ENCODE assay signal across 3 fruit fly cellular contexts in the genomic region with DNA sequence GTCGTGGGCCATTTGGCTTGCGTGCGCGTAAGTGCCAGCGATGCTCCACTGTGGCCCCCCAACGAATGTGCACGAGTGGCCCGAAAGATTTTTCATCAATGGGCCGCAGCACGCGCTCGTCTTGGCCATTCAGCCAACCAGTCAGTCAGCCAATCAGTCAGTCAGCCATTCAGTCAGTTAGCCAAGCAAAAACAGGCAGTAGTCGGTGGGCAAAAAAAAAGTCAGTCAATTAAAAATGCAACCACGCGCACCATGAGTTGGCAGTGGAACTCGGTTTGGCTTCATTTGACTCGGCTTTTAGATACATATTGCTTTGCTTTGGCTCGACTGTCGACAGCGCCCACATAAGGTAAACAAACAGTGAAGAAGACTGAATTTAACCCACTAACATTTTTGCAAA.
TF ChIP-seq lines count a peak whose summit lies in the region.

No protein-coding gene starts in this region.

- TF ChIP-seq CTCF in whole organism, embryonic (GFP tag; optimal IDR thresholded peaks at IDR 0.05; lab: Kevin White, UChicago): no peak

TF ChIP-seq in whole organism, embryonic, 481 proteins besides CTCF, POLR2A, EP300 and RAD21 (continues in another document):
- TF ChIP-seq CG2889 (GFP tag; IDR thresholded peaks at IDR 0.05; lab: Robert Waterston, UW) (0 out of 3 replicates have a peak, but pooled peaks have one; percentile 39), CG17186 (GFP tag; optimal IDR thresholded peaks at IDR 0.05; lab: Kevin White, UChicago) (no peak), Hmx (GFP tag; optimal IDR thresholded peaks at IDR 0.05; lab: Kevin White, UChicago) (no peak), z (GFP tag; IDR thresholded peaks at IDR 0.05; lab: Robert Waterston, UW) (0 out of 3 replicates have a peak, but pooled peaks have one; percentile 9), CG10274 (GFP tag; optimal IDR thresholded peaks at IDR 0.05; lab: Kevin White, UChicago) (no peak), hkb (optimal IDR thresholded peaks at IDR 0.05; lab: Kevin White, UChicago) (no peak), hkb (GFP tag; IDR thresholded peaks at IDR 0.05; lab: Robert Waterston, UW) (no peak), br (optimal IDR thresholded peaks at IDR 0.05; lab: Kevin White, UChicago) (no peak), ci (GFP tag; IDR thresholded peaks at IDR 0.05; lab: Robert Waterston, UW) (peak; percentile 46; the same call in 1 of the 3 replicates), CG12769 (tag; optimal IDR thresholded peaks at IDR 0.05; lab: Kevin White, UChicago) (peak; percentile 12), Xbp1 (GFP tag; optimal IDR thresholded peaks at IDR 0.05; lab: Kevin White, UChicago) (no peak), CG14441 (GFP tag; IDR thresholded peaks at IDR 0.05; lab: Robert Waterston, UW) (peak; percentile 2; the same call in 1 of the 2 replicates), CG16779 (GFP tag; IDR thresholded peaks at IDR 0.05; lab: Robert Waterston, UW) (0 out of 2 replicates have a peak, but pooled peaks have one; percentile 25), vvl (GFP tag; IDR thresholded peaks at IDR 0.05; lab: Robert Waterston, UW) (peak; percentile 42; the same call in 1 of the 2 replicates), grau (tag; optimal IDR thresholded peaks at IDR 0.05; lab: Kevin White, UChicago) (peak; percentile 43), CG15073 (GFP tag; optimal IDR thresholded peaks at IDR 0.05; lab: Kevin White, UChicago) (no peak), sr (GFP tag; IDR thresholded peaks at IDR 0.05; lab: Robert Waterston, UW) (peak; percentile 62; the same call in 1 of the 3 replicates), exex (tag; optimal IDR thresholded peaks at IDR 0.05; lab: Kevin White, UChicago) (no peak), scrt (GFP tag; optimal IDR thresholded peaks at IDR 0.05; lab: Kevin White, UChicago) (no peak), Oaz (GFP tag; IDR thresholded peaks at IDR 0.05; lab: Robert Waterston, UW) (0 out of 2 replicates have a peak, but pooled peaks have one; percentile 21), CG14667 (GFP tag; IDR thresholded peaks at IDR 0.05; lab: Robert Waterston, UW) (no peak), sqz (GFP tag; optimal IDR thresholded peaks at IDR 0.05; lab: Kevin White, UChicago) (no peak), hbn (GFP tag; IDR thresholded peaks at IDR 0.05; lab: Robert Waterston, UW; ENCODE audit: partially characterized antibody) (no peak), CG10654 (GFP tag; optimal IDR thresholded peaks at IDR 0.05; lab: Kevin White, UChicago) (no peak), CG11247 (GFP tag; IDR thresholded peaks at IDR 0.05; lab: Robert Waterston, UW) (0 out of 2 replicates have a peak, but pooled peaks have one; percentile 28), Gsc (GFP tag; IDR thresholded peaks at IDR 0.05; lab: Robert Waterston, UW) (no peak), CG43689 (GFP tag; IDR thresholded peaks at IDR 0.05; lab: Robert Waterston, UW) (no peak)

TF ChIP-seq in whole organism, prepupa, 60 proteins besides CTCF, POLR2A, EP300 and RAD21:
- TF ChIP-seq CG34406 (GFP tag; optimal IDR thresholded peaks at IDR 0.05; lab: Kevin White, UChicago) (no peak), eg (GFP tag; IDR thresholded peaks at IDR 0.05; lab: Robert Waterston, UW) (0 out of 3 replicates have a peak, but pooled peaks have one; percentile 27), CG3032 (tag; optimal IDR thresholded peaks at IDR 0.05; lab: Kevin White, UChicago) (no peak), esn (GFP tag; optimal IDR thresholded peaks at IDR 0.05; lab: Kevin White, UChicago) (no peak), Eip78C (GFP tag; lab: Kevin White, UChicago) (peak; percentile 21), CG31627 (GFP tag; optimal IDR thresholded peaks at IDR 0.05; lab: Kevin White, UChicago) (no peak), ss (GFP tag; optimal IDR thresholded peaks at IDR 0.05; lab: Kevin White, UChicago) (peak in 1 of 2 experiments; percentile 80)

TF ChIP-seq in whole organism, pupa, 21 proteins besides CTCF, POLR2A, EP300 and RAD21:
- TF ChIP-seq Pif1B (GFP tag; optimal IDR thresholded peaks at IDR 0.05; lab: Kevin White, UChicago): no peak
- 0 out of 3 replicates have a peak, but pooled peaks have one; percentile 54 for TF ChIP-seq CG4496 (GFP tag; IDR thresholded peaks at IDR 0.05; lab: Robert Waterston, UW)
- no peak for TF ChIP-seq fd96Ca (GFP tag; IDR thresholded peaks at IDR 0.05; lab: Robert Waterston, UW)
